Worm (Caenorhabditis elegans) whole organism, L2 larva: ENCODE results near the gene mam-1.

Experiments
- C34F6.9 ChIP-seq: fragments of 150-350 bp; optimal IDR thresholded peaks from 2 replicates; lab custom pipeline; 2014; ENCODE audit warnings: missing biosample characterization, missing genetic modification characterization
- F13H6.1 ChIP-seq: sonication (generic microtip); optimal IDR thresholded peaks from 2 replicates; lab custom pipeline; 2016; ENCODE audit warnings: missing genetic modification characterization, missing compliant biosample characterization
- Y55F3AM.14 ChIP-seq: fragments of 200-800 bp; sonication (Bioruptor generic); optimal IDR thresholded peaks from 2 replicates; lab custom pipeline; 2018; ENCODE audit warnings: mild to moderate bottlenecking, missing genetic modification characterization, missing compliant biosample characterization
- ZK546.5 ChIP-seq: sonication (generic microtip); optimal IDR thresholded peaks from 2 replicates; lab custom pipeline; 2017; ENCODE audit warnings: missing biosample characterization, missing genetic modification characterization
- alr-1 ChIP-seq: fragments of 150-350 bp; optimal IDR thresholded peaks from 2 replicates; lab custom pipeline; 2014; ENCODE audit warnings: missing biosample characterization, missing genetic modification characterization
- aly-2 ChIP-seq: fragments of 150-350 bp; optimal IDR thresholded peaks from 2 replicates; lab custom pipeline; 2014; ENCODE audit warnings: missing biosample characterization, missing genetic modification characterization
- ama-1 ChIP-seq: fragments of 150-350 bp; optimal IDR thresholded peaks from 2 replicates; lab custom pipeline; 2018; ENCODE audit warnings: inconsistent platforms
- blmp-1 ChIP-seq: sonication (generic microtip); optimal IDR thresholded peaks from 2 replicates; lab custom pipeline; 2017; ENCODE audit warnings: missing genetic modification characterization, mild to moderate bottlenecking, missing compliant biosample characterization, antibody characterized with exemption, moderate library complexity; ENCODE audit not compliant: insufficient read depth
- ceh-16 ChIP-seq: fragments of 150-350 bp; optimal IDR thresholded peaks from 2 replicates; lab custom pipeline; 2014; ENCODE audit warnings: missing biosample characterization, missing genetic modification characterization
- ceh-82 ChIP-seq: fragments of 150-350 bp; optimal IDR thresholded peaks from 2 replicates; lab custom pipeline; 2014; ENCODE audit warnings: missing biosample characterization, missing genetic modification characterization
- dmd-4 ChIP-seq: sonication (generic microtip); optimal IDR thresholded peaks from 2 replicates; lab custom pipeline; 2017; ENCODE audit warnings: missing biosample characterization, missing genetic modification characterization
- egl-27 ChIP-seq: sonication (generic microtip); optimal IDR thresholded peaks from 3 replicates; lab custom pipeline; 2017; ENCODE audit warnings: missing biosample characterization, missing genetic modification reagents, missing genetic modification characterization
- elt-3 ChIP-seq: sonication (generic microtip); optimal IDR thresholded peaks from 2 replicates; lab custom pipeline; 2017; ENCODE audit warnings: missing biosample characterization, missing genetic modification characterization
- fos-1 ChIP-seq: fragments of 150-350 bp; optimal IDR thresholded peaks from 2 replicates; lab custom pipeline; 2014; ENCODE audit warnings: missing biosample characterization, missing genetic modification characterization
- gmeb-1 ChIP-seq: fragments of 150-350 bp; optimal IDR thresholded peaks from 2 replicates; lab custom pipeline; 2014; ENCODE audit warnings: missing biosample characterization, missing genetic modification characterization
- lin-11 ChIP-seq: fragments of 150-350 bp; sonication (generic microtip); optimal IDR thresholded peaks from 2 replicates; lab custom pipeline; 2014; ENCODE audit warnings: missing biosample characterization, missing genetic modification characterization, inconsistent platforms, mixed read lengths
- lin-13 ChIP-seq: fragments of 150-350 bp; optimal IDR thresholded peaks from 2 replicates; lab custom pipeline; 2014; ENCODE audit warnings: missing biosample characterization, missing genetic modification reagents, missing genetic modification characterization
- lin-39 ChIP-seq: fragments of 150-350 bp; optimal IDR thresholded peaks from 2 replicates; lab custom pipeline; 2014; ENCODE audit warnings: missing biosample characterization, missing genetic modification reagents, missing genetic modification characterization
- lsy-2 ChIP-seq, 2 experiments: fragments of 150-350 bp in 1 of 2; sonication (generic microtip) in 1 of 2; optimal IDR thresholded peaks; 2 replicates each; lab custom pipeline; 2014 to 2017; ENCODE audit warnings: missing biosample characterization in 2 of 2, missing genetic modification characterization in 2 of 2
- mab-5 ChIP-seq: fragments of 150-350 bp; optimal IDR thresholded peaks from 2 replicates; lab custom pipeline; 2014; ENCODE audit warnings: missing biosample characterization, missing genetic modification characterization
- mdl-1 ChIP-seq, 2 experiments: fragments of 150-350 bp in 1 of 2; sonication (generic microtip) in 1 of 2; optimal IDR thresholded peaks; 2 replicates each; lab custom pipeline; 2017; ENCODE audit warnings: missing biosample characterization in 2 of 2, missing genetic modification characterization in 2 of 2
- nhr-10 ChIP-seq: sonication (generic microtip); optimal IDR thresholded peaks from 2 replicates; lab custom pipeline; 2017; ENCODE audit warnings: missing biosample characterization, missing genetic modification characterization
- nhr-11 ChIP-seq: fragments of 150-350 bp; optimal IDR thresholded peaks from 2 replicates; lab custom pipeline; 2014; ENCODE audit warnings: missing biosample characterization, missing genetic modification characterization
- nhr-12 ChIP-seq: fragments of 150-350 bp; optimal IDR thresholded peaks from 2 replicates; lab custom pipeline; 2014; ENCODE audit warnings: missing biosample characterization, missing genetic modification characterization
- nhr-129 ChIP-seq: fragments of 150-350 bp; optimal IDR thresholded peaks from 2 replicates; lab custom pipeline; 2014; ENCODE audit warnings: missing biosample characterization, missing genetic modification characterization
- nhr-21 ChIP-seq: fragments of 150-350 bp; optimal IDR thresholded peaks from 2 replicates; lab custom pipeline; 2014; ENCODE audit warnings: missing biosample characterization, missing genetic modification characterization
- nhr-23 ChIP-seq: fragments of 150-350 bp; optimal IDR thresholded peaks from 2 replicates; lab custom pipeline; 2014; ENCODE audit warnings: missing biosample characterization, missing genetic modification reagents, missing genetic modification characterization
- nhr-237 ChIP-seq: fragments of 150-350 bp; optimal IDR thresholded peaks from 2 replicates; lab custom pipeline; 2014; ENCODE audit warnings: missing biosample characterization, missing genetic modification characterization
- nhr-25 ChIP-seq: fragments of 150-350 bp; sonication (generic microtip); optimal IDR thresholded peaks from 3 replicates; lab custom pipeline; 2014; ENCODE audit warnings: missing biosample characterization, missing genetic modification characterization
- nhr-6 ChIP-seq: fragments of 150-350 bp; optimal IDR thresholded peaks from 2 replicates; lab custom pipeline; 2014; ENCODE audit warnings: missing biosample characterization, missing genetic modification characterization
- peb-1 ChIP-seq: fragments of 150-350 bp; optimal IDR thresholded peaks from 2 replicates; lab custom pipeline; 2014; ENCODE audit warnings: missing biosample characterization, missing genetic modification characterization
- sem-4 ChIP-seq: fragments of 150-350 bp; optimal IDR thresholded peaks from 2 replicates; lab custom pipeline; 2014; ENCODE audit warnings: missing biosample characterization, missing genetic modification reagents, missing genetic modification characterization
- sma-3 ChIP-seq: sonication (generic microtip); optimal IDR thresholded peaks from 2 replicates; lab custom pipeline; 2016; ENCODE audit warnings: missing genetic modification reagents, missing genetic modification characterization, missing compliant biosample characterization
- sma-9 ChIP-seq, 2 experiments: fragments of 150-350 bp in 1 of 2; sonication (generic microtip) in 1 of 2; optimal IDR thresholded peaks; 2 replicates each; lab custom pipeline; 2014 to 2016; ENCODE audit warnings: missing genetic modification characterization in 2 of 2, mild to moderate bottlenecking in 1 of 2, missing biosample characterization in 1 of 2, missing compliant biosample characterization in 1 of 2, missing genetic modification reagents in 1 of 2, moderate library complexity in 1 of 2
- snpc-4 ChIP-seq: fragments of 150-350 bp; optimal IDR thresholded peaks from 2 replicates; lab custom pipeline; 2014; ENCODE audit warnings: missing biosample characterization, missing genetic modification characterization
- unc-55 ChIP-seq: fragments of 150-350 bp; sonication (generic microtip); optimal IDR thresholded peaks from 3 replicates; lab custom pipeline; 2014; ENCODE audit warnings: missing biosample characterization, missing genetic modification reagents, missing genetic modification characterization
- ztf-1 ChIP-seq: fragments of 200-800 bp; sonication (Bioruptor generic); conservative IDR thresholded peaks from 2 replicates; pipeline ENCODE4 v1.3.6; 2022; ENCODE audit warnings: missing genetic modification characterization, missing compliant biosample characterization
- ztf-11 ChIP-seq: sonication (generic microtip); optimal IDR thresholded peaks from 2 replicates; lab custom pipeline; 2017; ENCODE audit warnings: missing biosample characterization, missing genetic modification characterization
- ztf-4 ChIP-seq: fragments of 150-350 bp; optimal IDR thresholded peaks from 2 replicates; lab custom pipeline; 2014; ENCODE audit warnings: missing biosample characterization, missing genetic modification characterization

mam-1 gene

DNA sequence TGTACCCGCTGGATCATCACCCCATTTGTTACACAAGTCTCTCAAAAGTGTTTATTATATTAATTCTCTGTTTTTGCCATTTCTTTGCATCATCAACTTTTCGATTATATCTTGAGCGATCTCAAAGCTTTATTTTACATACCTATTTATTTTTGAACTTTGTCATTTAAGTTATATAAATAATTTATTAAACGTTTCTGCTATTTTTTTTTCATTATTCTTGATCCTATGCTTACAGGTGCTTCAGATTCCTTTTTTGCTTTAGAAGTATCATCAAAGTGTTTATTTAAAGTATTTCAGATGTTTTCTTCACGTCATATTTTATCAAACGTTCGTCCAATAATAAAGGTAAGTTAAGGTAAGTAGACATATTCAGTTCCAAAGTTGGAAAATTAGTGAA lies 29.9 kb upstream of the mam-1 start, which contains the start of gene F35H12.5:
TSS of gene F35H12.5 (plus strand) at position 301 of the 400 bp plus-strand sequence.
- TF ChIP-seq egl-27 (tag; lab: Kevin White, UChicago), result no peak
- TF ChIP-seq sem-4 (tag; lab: Kevin White, UChicago), result no peak
- no peak for TF ChIP-seq nhr-6 (tag; lab: Kevin White, UChicago)
- TF ChIP-seq aly-2 (tag; lab: Kevin White, UChicago), result no peak
- TF ChIP-seq sma-3, result no peak

DNA sequence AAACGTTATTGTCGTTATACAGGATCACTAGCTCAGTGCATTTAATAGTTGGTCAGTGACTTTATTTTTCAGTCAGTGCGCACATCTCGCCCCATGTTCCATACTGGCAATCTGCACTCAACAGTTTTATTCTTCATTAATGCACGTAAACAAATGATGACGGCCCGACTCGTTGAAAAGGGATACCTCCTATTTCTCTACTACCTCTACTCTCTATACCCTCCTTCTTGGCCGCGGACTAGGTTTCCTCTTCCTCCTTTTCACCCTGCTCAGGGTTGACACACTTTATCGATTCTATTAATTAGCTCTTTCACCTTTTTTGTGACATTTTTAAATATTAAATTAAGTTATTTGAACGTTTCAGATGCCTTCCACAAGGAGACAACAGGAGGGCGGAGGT lies 27.3 kb upstream of the mam-1 start, which contains the start of gene sel-12:
TSS of gene sel-12 (plus strand) at position 358 of the 400 bp plus-strand sequence.
- TF ChIP-seq snpc-4 (tag; lab: Kevin White, UChicago) (no peak), sma-9 (GFP tag; optimal IDR thresholded peaks at IDR 0.05; lab: Kevin White, UChicago) (no peak), sma-9 (tag; optimal IDR thresholded peaks at IDR 0.05; lab: Kevin White, UChicago) (no peak), nhr-21 (tag; lab: Kevin White, UChicago) (no peak), ztf-11 (tag; lab: Kevin White, UChicago) (no peak), nhr-23 (no peak), Y55F3AM.14 (GFP tag; lab: Kevin White, UChicago) (no peak), mdl-1 (tag; optimal IDR thresholded peaks at IDR 0.05; lab: Kevin White, UChicago) (no peak), nhr-12 (no peak), lsy-2 (tag; optimal IDR thresholded peaks at IDR 0.05; lab: Kevin White, UChicago) (peak in 1 of 2 experiments; percentile 34), fos-1 (peak; percentile 22), nhr-6 (tag; lab: Kevin White, UChicago) (no peak), dmd-4 (no peak), ceh-16 (tag; lab: Kevin White, UChicago) (no peak), F13H6.1 (no peak), ama-1 (lab: Kevin White, UChicago) (no peak), elt-3 (tag; lab: Kevin White, UChicago) (no peak), egl-27 (tag; lab: Kevin White, UChicago) (no peak), ztf-4 (no peak), unc-55 (GFP tag; lab: Kevin White, UChicago) (peak; percentile 71), nhr-25 (tag; lab: Kevin White, UChicago) (no peak), sem-4 (tag; lab: Kevin White, UChicago) (no peak), nhr-10 (tag; lab: Kevin White, UChicago) (no peak), nhr-11 (tag; lab: Kevin White, UChicago) (no peak), ceh-82 (tag; lab: Kevin White, UChicago) (no peak), lin-39 (tag; lab: Kevin White, UChicago) (no peak), nhr-129 (tag; lab: Kevin White, UChicago) (peak; percentile 49), peb-1 (tag; lab: Kevin White, UChicago) (no peak), lin-11 (no peak), blmp-1 (tag; lab: Kevin White, UChicago) (no peak), mab-5 (no peak), C34F6.9 (peak; percentile 48), nhr-237 (tag; lab: Kevin White, UChicago) (no peak), sma-3 (no peak)
- TF ChIP-seq, all 48 proteins: peak for 5

ce11 chrX:912990-913389 lies 24.8 kb upstream of the mam-1 start, which contains the start of gene F35H12.6:
Gene F35H12.6, plus strand, starts transcription at chrX:913290.
- no peak for TF ChIP-seq alr-1
- no peak for TF ChIP-seq nhr-25 (tag; lab: Kevin White, UChicago)
- no peak for TF ChIP-seq sma-3
- TF ChIP-seq nhr-129 (tag; lab: Kevin White, UChicago), result no peak
- no peak for TF ChIP-seq sem-4 (tag; lab: Kevin White, UChicago)
- no peak for TF ChIP-seq lsy-2 (tag; optimal IDR thresholded peaks at IDR 0.05; lab: Kevin White, UChicago)
- TF ChIP-seq aly-2 (tag; lab: Kevin White, UChicago), result no peak
- TF ChIP-seq C34F6.9, result no peak
- TF ChIP-seq lin-11, result no peak

ce11 chrX:912564-912963 lies 24.4 kb upstream of the mam-1 start:
- TF ChIP-seq nhr-6 (tag; lab: Kevin White, UChicago) (no peak), ztf-1 (GFP tag; lab: Robert Waterston, UW) (no peak), ztf-4 (no peak), lin-13 (GFP tag; lab: Kevin White, UChicago) (no peak), nhr-129 (tag; lab: Kevin White, UChicago) (no peak), gmeb-1 (no peak), ztf-11 (tag; lab: Kevin White, UChicago) (no peak), C34F6.9 (no peak), Y55F3AM.14 (GFP tag; lab: Kevin White, UChicago) (no peak), nhr-10 (tag; lab: Kevin White, UChicago) (no peak), snpc-4 (tag; lab: Kevin White, UChicago) (no peak), nhr-21 (tag; lab: Kevin White, UChicago) (no peak), mdl-1 (tag; optimal IDR thresholded peaks at IDR 0.05; lab: Kevin White, UChicago) (no peak), ZK546.5 (tag; lab: Kevin White, UChicago) (no peak), nhr-12 (no peak), unc-55 (GFP tag; lab: Kevin White, UChicago) (no peak), nhr-11 (tag; lab: Kevin White, UChicago) (no peak), mab-5 (no peak)
